Worm (Caenorhabditis elegans): Measurements from ENCODE around the gene mig-10.

The mig-10 gene

ce11 chrIII:8298216-8298920, 19.5 kb downstream of the mig-10 start:
- no peak for TF ChIP-seq unc-62 (GFP tag; optimal IDR thresholded peaks at IDR 0.05)

DNA sequence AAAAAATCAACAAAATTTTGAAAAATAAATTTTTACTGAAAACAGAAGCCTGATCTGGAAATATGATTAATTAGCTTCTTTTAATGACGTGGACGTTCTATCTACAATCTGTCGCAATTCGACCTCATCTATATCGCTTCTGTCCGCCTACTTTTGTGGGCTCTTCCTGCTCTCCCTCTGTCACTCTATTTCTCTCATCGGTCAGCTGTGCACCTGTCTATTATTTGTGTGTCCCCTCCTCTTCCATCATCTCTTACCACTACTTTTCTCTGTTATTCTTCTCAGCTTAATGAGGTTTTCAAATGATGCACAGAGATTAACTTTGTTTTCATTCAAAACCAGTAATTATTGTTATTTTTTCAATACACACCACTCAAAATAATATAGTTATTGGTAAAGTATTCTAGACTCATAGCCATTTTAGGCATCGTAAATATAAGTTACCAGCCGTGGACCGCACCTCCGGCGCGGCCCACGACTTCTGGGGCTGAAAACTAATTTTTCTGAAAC, 20.2 kb downstream of the mig-10 start:
- no peak for TF ChIP-seq unc-62 (GFP tag; optimal IDR thresholded peaks at IDR 0.05)

ce11 chrIII:8299734-8300133, 20.8 kb downstream of the mig-10 start:
- no peak for TF ChIP-seq unc-62 (GFP tag; optimal IDR thresholded peaks at IDR 0.05)

- no peak for TF ChIP-seq unc-62 (GFP tag; optimal IDR thresholded peaks at IDR 0.05)
These were observed 22.0 kb downstream of the mig-10 start for ce11 chrIII:8300860-8301396.

ce11 chrIII:8303440-8303839, 24.5 kb downstream of the mig-10 start:
- TF ChIP-seq unc-62 (GFP tag; optimal IDR thresholded peaks at IDR 0.05) = no peak

DNA sequence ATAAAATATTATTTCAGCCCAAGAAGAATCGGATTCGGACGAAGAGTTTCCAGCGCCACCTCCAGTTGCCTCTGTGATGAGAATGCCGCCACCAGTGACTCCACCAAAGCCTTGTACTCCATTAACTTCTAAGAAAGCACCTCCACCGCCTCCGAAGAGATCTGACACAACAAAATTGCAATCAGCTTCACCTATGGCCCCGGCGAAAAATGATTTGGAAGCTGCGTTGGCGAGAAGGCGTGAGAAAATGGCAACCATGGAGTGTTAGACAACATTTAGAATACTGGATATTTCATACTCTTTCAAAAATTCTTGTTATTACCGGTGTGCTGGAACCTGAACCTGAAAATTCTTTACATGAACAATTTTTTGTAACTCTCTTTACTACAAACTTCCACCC, 26.4 kb downstream of the mig-10 start:
- no peak for TF ChIP-seq unc-62 (GFP tag; optimal IDR thresholded peaks at IDR 0.05)

- no peak for TF ChIP-seq unc-62 (GFP tag; optimal IDR thresholded peaks at IDR 0.05)
These were observed 26.9 kb downstream of the mig-10 start for ce11 chrIII:8305816-8306215.

ce11 chrIII:8307356-8307755, 28.5 kb downstream of the mig-10 start, which contains the start of the genes F10E9.7 and F10E9.5:
Gene F10E9.7 (minus strand): TSS chrIII:8307441.
Gene F10E9.5 (plus strand): TSS chrIII:8307592.
- TF ChIP-seq unc-62 (GFP tag; optimal IDR thresholded peaks at IDR 0.05) = no peak

- TF ChIP-seq unc-62 (GFP tag; optimal IDR thresholded peaks at IDR 0.05) = no peak
These were observed 29.3 kb downstream of the mig-10 start, which contains the start of gene F10E9.4 for ce11 chrIII:8308238-8308637. Gene F10E9.4 (plus strand): TSS chrIII:8308538.

DNA sequence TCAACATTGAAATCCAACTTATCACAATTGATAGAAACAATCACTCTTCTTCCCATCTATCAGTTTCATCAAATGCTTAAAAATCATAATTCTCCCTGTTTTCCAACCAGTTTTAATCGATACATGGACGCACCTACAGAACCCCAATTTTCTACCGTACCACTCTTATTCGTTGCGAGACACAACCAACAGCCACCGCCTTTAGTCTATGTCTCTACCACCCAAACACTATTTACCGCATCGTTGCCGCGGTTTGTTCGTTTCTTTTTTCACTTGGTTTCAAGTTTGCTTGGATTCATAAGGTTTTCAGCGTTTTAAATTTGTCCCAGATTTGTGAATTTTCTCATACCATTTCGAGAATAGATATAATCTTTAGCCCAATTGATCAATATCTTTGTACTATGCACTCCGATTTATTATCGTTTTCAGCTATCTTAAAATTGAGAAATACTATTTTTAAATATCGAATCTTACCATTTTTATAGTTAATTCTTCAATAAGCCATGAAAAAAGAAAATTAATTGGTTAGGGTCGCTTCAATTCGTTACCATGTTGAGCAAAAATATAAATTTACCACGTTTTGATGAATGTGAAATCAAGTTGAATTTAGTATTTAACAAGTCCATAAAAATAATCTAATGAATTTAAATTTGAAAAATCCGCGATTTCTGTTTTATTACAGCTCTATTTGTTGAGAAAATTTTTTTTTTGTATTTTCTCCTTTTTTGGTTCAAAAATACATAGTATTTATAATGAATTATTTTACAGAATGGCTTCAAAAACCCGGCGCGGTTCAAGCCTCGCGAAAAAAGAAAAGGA, 31.5 kb downstream of the mig-10 start, which contains the start of gene F10E9.3:
TSS of gene F10E9.3 (plus strand) at position 769 of the 819 bp plus-strand sequence.
- TF ChIP-seq unc-62 (GFP tag; optimal IDR thresholded peaks at IDR 0.05) = no peak

- no peak for TF ChIP-seq unc-62 (GFP tag; optimal IDR thresholded peaks at IDR 0.05)
These were observed 33.5 kb downstream of the mig-10 start, which contains the start of gene F10E9.2 for ce11 chrIII:8312393-8312792. Gene F10E9.2 (plus strand): TSS chrIII:8312693.

ce11 chrIII:8318488-8318887, 39.6 kb downstream of the mig-10 start, which contains the start of gene sas-4:
Gene sas-4 (minus strand): TSS chrIII:8318588.
- TF ChIP-seq unc-62 (GFP tag; optimal IDR thresholded peaks at IDR 0.05) = no peak

- no peak for TF ChIP-seq unc-62 (GFP tag; optimal IDR thresholded peaks at IDR 0.05)
These were observed 40.2 kb downstream of the mig-10 start, which contains the start of gene F10E9.11 for ce11 chrIII:8319100-8319499. Gene F10E9.11 (minus strand): TSS chrIII:8319260.

- no peak for TF ChIP-seq unc-62 (GFP tag; optimal IDR thresholded peaks at IDR 0.05)
These were observed 41.3 kb downstream of the mig-10 start, which contains the start of gene F10E9.10 for ce11 chrIII:8320183-8320582. Gene F10E9.10 (minus strand): TSS chrIII:8320283.

ce11 chrIII:8321225-8321624, 42.3 kb downstream of the mig-10 start:
- TF ChIP-seq unc-62 (GFP tag; optimal IDR thresholded peaks at IDR 0.05) = no peak

DNA sequence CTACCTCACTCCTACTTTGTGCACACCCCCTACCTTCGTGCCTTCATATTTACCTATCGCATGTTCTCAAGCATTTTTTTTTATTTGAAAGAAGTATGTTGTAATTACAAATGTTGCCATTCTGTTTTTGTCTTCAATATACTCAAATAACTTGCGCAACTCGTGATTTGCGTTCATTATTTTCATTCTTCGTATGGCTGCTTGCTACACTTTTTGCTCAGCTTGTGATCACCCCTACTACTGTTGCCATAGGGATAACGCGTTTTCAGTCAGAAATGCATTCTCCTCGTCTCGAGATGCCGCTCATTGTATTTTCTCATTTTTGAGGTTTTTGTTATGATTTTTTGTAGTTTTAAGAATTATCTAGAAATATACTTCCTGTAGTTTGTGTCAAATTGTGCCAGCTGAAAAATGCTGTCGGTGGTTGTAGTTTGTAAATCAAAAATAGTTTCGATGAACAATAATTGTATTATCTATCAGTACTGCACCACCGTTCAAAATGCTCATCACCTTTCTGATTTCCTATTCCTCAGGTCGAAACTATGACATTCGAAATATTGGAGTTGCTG, 43.8 kb downstream of the mig-10 start, which contains the start of gene F10E9.1:
TSS of gene F10E9.1 (plus strand) at position 519 of the 569 bp plus-strand sequence.
- no peak for TF ChIP-seq unc-62 (GFP tag; optimal IDR thresholded peaks at IDR 0.05)
